Worm (Caenorhabditis elegans) whole organism, L2 larva: Measurements from ENCODE around the gene crn-5.

Source experiments
- aly-2 ChIP-seq: fragments of 150-350 bp; optimal IDR thresholded peaks from 2 replicates; lab custom pipeline; 2014; ENCODE audit warnings: missing biosample characterization, missing genetic modification characterization
- fos-1 ChIP-seq: fragments of 150-350 bp; optimal IDR thresholded peaks from 2 replicates; lab custom pipeline; 2014; ENCODE audit warnings: missing biosample characterization, missing genetic modification characterization
- lin-13 ChIP-seq: fragments of 150-350 bp; optimal IDR thresholded peaks from 2 replicates; lab custom pipeline; 2014; ENCODE audit warnings: missing biosample characterization, missing genetic modification reagents, missing genetic modification characterization
- snpc-4 ChIP-seq: fragments of 150-350 bp; optimal IDR thresholded peaks from 2 replicates; lab custom pipeline; 2014; ENCODE audit warnings: missing biosample characterization, missing genetic modification characterization
- unc-62 ChIP-seq: fragments of 150-350 bp; optimal IDR thresholded peaks from 2 replicates; lab custom pipeline; 2014; ENCODE audit warnings: missing biosample characterization, missing genetic modification reagents, missing genetic modification characterization
- zag-1 ChIP-seq: fragments of 150-350 bp; optimal IDR thresholded peaks from 2 replicates; lab custom pipeline; 2014; ENCODE audit warnings: missing biosample characterization, missing genetic modification characterization
- ztf-11 ChIP-seq: sonication (generic microtip); optimal IDR thresholded peaks from 2 replicates; lab custom pipeline; 2017; ENCODE audit warnings: missing biosample characterization, missing genetic modification characterization

DNA sequence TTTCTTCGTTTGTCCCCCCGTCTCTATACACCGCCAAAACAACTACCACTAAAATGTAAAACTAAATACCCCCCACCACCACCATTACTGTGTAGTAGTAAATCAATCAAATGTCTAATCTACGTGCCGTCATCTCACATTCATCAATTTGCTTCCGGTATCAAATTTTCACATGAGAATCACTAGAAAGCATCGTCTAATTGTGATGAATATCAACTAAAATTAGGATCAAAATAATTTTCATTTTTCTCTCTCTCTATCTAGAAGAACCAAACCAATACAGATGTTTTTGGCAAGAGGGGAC lies 45.8 kb upstream of the crn-5 start:
- TF ChIP-seq snpc-4 (tag; lab: Kevin White, UChicago) (no peak), aly-2 (tag; lab: Kevin White, UChicago) (no peak), unc-62 (GFP tag; lab: Kevin White, UChicago) (no peak), ztf-11 (no peak), lin-13 (GFP tag; lab: Kevin White, UChicago) (no peak), fos-1 (tag; lab: Kevin White, UChicago) (no peak), zag-1 (tag; lab: Kevin White, UChicago) (no peak)
